Worm (Caenorhabditis elegans) whole organism, dauer: ENCODE results near the gene try-14.

Experiments
- unc-62 ChIP-seq: sonication (generic microtip); optimal IDR thresholded peaks from 2 replicates; lab custom pipeline; 2017; ENCODE audit warnings: missing biosample characterization, missing genetic modification reagents, missing genetic modification characterization

Gene try-14

DNA sequence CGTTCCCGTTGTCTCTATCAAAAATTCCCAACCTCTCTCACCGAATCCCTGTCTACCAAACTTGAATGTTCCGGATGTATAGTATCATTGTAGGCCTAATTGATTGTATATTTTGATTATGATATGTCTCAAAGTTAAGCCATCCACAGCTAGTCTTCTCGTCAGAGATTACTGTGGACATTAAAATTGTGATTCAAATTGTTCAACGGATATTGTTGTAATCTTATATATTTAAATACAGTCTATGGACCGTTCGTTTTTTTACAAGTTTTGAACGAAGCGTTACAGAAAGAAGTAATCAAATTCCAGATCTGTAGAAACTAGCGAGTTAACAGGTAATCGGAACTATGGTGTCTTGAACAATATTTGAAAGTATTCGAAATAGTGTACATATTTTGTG, 14.6 kb downstream of the try-14 start, which contains the start of gene F48E3.9:
TSS of gene F48E3.9 (plus strand) at position 301 of the 400 bp plus-strand sequence.
- TF ChIP-seq unc-62: no peak

DNA sequence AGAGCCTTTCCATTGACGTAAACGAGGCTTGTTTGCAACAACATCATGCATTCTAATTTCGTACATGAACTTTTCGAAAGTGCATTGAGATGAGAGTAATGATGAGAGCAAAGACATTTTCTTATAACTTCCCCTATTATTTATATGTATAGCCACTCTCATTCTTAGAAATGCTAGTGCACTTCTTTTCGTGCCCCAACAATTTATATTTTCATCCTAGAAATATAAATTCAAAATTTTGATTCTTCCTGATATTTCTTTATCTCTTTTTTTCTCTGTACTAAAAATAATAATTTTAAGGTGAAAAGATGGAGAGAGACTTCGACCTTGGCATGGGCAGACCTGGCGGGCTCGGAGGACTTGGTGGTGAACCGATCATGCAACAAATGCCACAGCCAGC, 16.4 kb downstream of the try-14 start, which contains the start of gene mek-1:
TSS of gene mek-1 (plus strand) at position 301 of the 400 bp plus-strand sequence.
- no peak for TF ChIP-seq unc-62

DNA sequence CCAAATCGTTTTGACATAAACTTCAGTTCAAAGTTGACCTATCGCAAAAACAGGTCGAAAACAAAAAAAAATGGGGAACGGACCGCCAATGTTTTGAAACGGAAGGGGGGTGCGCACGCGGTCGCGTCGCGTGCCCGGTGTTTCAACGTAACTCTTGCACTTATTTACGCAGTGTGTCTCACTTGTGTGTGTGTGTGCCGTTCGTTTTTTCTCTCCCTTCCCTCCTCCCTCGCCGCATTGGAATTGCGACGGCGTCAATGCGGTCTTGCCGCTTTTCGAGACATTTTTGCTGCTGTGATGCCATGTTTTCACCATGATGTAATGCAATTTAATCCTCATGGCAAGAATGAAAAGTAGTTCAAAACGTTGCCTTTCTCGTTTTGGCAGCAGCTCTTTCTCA, 16.9 kb downstream of the try-14 start:
- TF ChIP-seq unc-62: no peak

DNA sequence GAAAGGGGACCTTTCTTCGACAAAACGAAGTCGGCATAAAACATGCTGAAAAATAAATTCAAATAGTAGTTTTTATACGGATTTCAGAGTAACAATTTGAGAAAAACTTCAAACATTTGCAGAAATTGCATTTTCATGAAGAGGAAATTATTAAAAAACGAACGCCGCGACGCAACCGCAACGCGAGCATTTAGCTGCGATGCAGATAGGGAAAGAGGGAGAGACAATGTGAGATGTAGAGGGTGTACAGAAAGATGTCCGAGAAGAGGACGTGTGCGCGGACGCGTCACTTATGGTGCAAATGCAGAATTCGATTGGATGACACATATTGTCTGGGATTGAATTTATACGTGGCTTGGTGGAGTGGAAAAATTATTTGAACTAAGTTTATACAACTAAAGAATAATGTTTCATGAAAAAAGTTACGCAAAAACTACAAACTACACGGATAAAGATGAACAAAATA, 20.4 kb downstream of the try-14 start, which contains the start of gene coh-1:
TSS of gene coh-1 (minus strand) at position 51 of the 466 bp plus-strand sequence.
- TF ChIP-seq unc-62: no peak

DNA sequence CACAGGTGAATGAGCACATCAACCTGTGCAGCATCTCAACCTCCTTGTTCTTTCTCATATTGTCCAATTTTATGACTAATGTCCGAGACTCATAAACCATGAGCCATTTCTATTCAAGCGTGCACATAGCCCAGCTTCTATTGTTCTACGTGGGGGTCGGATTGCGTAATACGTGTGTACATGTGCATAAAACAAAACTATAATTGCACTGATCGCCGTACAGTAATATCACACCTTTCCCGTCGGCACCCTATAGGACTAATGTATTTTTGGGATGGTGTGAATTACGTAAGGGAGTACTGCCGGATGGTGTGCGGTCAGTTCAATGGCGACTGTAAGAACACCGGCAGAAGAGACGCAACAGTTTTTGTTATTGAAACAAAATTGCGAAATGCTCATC, 25.5 kb downstream of the try-14 start:
- no peak for TF ChIP-seq unc-62

DNA sequence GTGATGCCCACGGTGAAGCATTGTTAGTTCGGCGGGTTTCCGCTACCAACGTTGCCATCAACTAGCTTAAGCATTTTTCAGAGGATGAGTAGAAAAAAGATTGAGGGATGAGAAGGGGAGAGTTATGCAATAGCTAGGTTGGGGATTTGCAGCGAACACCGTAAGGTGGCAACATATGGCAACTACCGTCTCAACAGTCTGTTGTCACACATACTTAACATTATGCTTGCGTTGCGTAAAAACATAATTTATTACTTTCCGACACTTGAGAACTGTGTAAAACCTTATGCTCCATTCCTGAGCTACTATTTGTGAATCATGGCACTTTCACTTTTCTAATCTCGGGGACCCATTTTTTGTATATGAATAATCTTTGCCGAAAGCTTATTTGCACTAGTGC, 28.7 kb downstream of the try-14 start:
- TF ChIP-seq unc-62: no peak

DNA sequence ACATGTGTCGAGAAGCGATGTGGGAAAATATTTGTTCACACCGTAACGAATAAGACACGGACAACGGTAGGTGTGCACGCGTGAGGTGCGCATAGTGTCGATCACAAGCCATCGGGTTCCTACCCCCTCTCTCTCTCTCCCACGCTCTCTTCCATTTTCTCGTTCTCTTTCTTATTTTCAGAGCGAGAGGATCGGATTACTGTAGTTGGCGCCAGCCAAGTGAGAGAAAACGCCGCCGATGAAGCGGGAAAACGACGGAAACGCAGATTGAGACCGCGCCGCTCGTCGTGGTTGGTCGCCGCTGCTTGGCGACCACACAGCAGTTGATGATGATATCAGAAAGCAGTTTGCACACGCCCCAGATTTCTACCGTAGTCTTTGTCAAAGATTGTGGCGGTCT, 31.0 kb downstream of the try-14 start:
- no peak for TF ChIP-seq unc-62

DNA sequence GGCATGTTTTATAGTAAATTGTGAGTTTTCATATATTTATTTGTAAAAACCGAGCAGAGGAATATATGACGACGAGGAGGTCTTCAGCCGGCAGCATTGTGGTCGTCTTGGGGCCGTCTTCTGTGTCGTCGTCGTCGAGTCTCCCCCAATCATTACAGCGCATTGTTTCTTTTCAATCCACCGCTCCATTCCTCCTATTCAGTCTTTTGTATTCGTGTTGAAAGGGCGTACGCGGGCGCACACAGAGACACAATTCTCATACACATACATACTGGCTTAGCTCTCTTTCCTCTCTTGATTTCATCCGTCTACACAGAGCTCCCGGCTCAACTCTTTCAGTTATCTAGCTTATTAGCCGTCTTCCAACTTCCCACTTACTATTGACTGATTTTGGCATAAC, 31.8 kb downstream of the try-14 start, which contains the start of gene sox-2:
TSS of gene sox-2 (minus strand) at position 100 of the 400 bp plus-strand sequence.
- no peak for TF ChIP-seq unc-62

DNA sequence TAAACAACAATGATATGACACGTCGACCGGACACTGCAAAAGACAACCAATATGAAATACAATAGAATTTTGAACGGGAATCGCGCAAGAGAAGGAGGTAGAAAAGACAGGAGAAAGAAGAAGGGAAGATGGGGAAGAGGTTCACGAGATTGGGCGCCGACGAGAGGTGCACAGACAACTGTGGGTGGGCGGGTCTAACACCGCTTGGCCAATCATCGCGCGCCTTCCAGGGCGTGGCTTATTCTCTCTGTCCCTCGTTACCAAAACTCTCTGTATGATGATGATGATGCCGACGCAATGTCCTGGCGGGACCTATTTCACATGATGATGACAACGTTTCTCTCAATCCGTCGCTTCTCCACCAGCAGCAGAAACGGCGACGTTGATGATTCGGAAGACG, 34.9 kb downstream of the try-14 start:
- no peak for TF ChIP-seq unc-62

DNA sequence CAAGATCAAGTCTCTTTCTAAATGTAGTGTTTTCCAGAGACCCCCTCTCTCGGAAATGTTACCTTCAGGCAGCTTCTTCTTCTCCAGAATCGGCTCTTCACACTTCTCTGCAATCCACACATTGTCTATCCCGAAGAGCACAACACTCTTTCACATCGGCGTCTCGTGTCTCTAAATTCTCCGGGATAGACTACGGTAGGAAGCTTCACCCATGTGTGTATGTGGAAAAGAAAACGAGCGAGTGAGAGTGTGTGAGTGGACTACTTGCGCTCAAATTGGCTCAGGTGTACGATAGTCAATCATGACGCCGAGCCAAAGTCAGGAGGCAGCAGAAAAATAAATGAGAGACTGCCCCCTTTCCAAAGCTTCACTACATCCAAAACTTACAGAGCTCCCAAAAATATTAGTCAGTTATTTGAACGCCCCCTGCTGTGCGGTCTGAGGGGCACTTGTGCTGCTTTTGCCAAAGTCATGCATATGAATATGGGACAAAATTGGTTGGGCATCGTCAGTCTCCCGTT, 38.2 kb downstream of the try-14 start:
- no peak for TF ChIP-seq unc-62

DNA sequence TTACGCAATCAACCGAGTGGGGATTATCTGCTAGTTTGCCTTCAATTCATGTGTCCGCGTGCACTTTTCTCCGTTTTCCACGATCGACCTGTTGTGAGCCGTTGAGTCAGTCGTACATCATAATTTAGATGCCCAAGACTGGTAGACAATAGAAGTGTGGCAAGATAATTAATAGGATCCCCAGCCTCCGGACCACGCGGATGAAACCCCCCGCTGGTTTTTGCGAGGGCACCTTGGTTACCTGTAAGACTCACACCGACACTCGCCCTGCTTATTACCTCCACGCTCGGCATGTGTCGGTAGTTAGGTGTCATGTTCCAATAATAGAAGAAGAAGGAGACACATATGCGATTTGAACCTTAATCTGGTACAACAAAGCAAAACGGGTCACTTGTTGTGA, 39.4 kb downstream of the try-14 start:
- TF ChIP-seq unc-62: no peak

DNA sequence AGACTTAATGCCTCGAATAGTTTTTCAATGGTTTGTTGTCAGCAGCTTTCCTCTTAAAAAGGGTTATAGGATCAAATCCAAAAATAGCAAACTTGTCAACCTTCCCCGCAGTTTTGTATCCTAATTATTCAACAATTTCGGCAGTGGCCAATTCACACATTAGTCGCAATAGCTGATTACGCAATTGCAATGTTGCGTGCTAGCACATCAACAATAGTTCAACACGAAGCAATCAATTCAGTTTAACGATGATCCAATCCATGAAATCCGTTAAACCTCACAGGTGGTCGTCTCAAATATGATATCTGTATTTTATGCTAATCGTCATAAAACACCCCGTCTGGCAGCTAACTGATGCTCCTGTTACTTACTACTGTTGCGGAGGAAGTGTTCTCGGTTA, 42.8 kb downstream of the try-14 start:
- TF ChIP-seq unc-62: no peak

DNA sequence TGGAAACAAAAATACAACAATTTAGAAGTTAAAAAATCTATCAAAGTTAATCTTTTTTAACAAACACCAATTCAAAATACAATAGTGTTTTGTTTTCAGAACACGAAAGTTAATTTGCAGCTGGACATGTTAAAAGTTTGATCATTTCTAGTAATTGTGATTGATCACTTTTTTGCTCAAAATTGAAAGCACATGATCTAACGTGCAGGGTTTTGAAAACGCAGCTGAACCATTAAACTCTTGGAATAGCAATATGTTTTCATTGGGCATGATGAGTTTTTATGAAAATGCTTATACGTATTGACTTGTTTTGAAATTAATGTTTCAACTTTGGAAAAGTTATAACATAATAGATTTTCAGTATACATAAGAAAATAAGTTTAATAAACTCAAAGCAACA, 48.1 kb downstream of the try-14 start:
- TF ChIP-seq unc-62: no peak

DNA sequence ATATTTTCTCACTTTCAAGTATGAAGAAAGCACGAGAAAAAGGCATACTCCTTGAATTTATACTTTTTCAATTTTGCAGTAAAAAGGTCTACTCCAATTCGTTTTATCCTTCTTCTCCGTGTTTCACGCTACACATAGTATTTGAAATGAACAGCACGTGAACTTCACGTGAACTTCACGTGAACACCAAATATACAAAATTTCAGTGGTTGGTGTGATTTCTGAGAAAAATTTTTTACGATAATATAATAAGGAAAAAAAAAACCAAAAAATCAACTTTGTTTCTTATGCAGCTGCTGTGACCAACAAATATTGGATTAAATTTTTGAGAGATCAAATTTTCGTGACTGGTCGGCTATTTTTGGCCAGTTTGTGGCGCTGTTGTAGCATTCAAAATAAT, 48.9 kb downstream of the try-14 start:
- TF ChIP-seq unc-62: no peak

DNA sequence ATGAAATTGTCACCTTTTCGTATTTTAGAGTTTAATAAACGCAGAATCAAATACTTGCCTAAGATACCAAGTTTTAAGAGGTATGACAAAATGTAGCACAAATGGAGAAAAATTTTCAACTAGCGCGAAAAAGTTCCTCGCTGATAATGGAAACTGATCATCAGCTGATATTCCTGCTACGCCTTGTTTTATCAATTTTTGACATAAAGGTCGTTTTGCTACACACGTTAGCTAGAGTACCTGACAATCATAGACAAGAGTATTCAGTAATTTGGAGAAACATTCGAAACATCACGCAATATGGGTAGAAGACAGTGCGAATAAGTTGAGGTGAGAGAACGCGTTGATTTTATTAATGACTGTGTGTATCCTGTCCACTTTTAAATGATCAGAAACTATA, 49.7 kb downstream of the try-14 start:
- no peak for TF ChIP-seq unc-62
